Worm (Caenorhabditis elegans): ENCODE measurements around the gene myo-3.

Gene myo-3

ce11 chrV:12184308-12184999, 49.7 kb downstream of the myo-3 start, which contains the start of gene srd-4:
Gene srd-4, plus strand, starts transcription at chrV:12184949.
- no peak for TF ChIP-seq snpc-4 (tag; optimal IDR thresholded peaks at IDR 0.05)
- peak; percentile 39 for TF ChIP-seq lsy-2 (tag; optimal IDR thresholded peaks at IDR 0.05)
- TF ChIP-seq pha-4 (tag; optimal IDR thresholded peaks at IDR 0.05): peak; percentile 15

- TF ChIP-seq mep-1 (tag; optimal IDR thresholded peaks at IDR 0.05) (no peak), nhr-76 (tag; optimal IDR thresholded peaks at IDR 0.05) (no peak), nhr-2 (tag; optimal IDR thresholded peaks at IDR 0.05) (no peak), pha-4 (tag; optimal IDR thresholded peaks at IDR 0.05) (no peak), hlh-1 (tag; optimal IDR thresholded peaks at IDR 0.05) (no peak)
These were observed 50.3 kb downstream of the myo-3 start, which contains the start of gene usip-1 for ce11 chrV:12183854-12184253. Gene usip-1, minus strand, starts transcription at chrV:12184194.

- TF ChIP-seq unc-39 (tag; optimal IDR thresholded peaks at IDR 0.05) (no peak), lsy-2 (tag; optimal IDR thresholded peaks at IDR 0.05) (no peak), nhr-237 (tag; optimal IDR thresholded peaks at IDR 0.05) (no peak), cnd-1 (tag; optimal IDR thresholded peaks at IDR 0.05) (no peak), sptf-1 (tag; optimal IDR thresholded peaks at IDR 0.05) (no peak), sem-2 (GFP tag; optimal IDR thresholded peaks at IDR 0.05) (no peak), mab-5 (tag; optimal IDR thresholded peaks at IDR 0.05) (no peak), elt-1 (tag; optimal IDR thresholded peaks at IDR 0.05; ENCODE audit: borderline replicate concordance, insufficient read depth) (no peak), unc-120 (tag; optimal IDR thresholded peaks at IDR 0.05; ENCODE audit: poor library complexity, severe bottlenecking) (no peak), unc-62 (GFP tag; optimal IDR thresholded peaks at IDR 0.05) (no peak), nhr-76 (tag; optimal IDR thresholded peaks at IDR 0.05) (no peak), nhr-12 (tag; optimal IDR thresholded peaks at IDR 0.05) (no peak), mep-1 (tag; optimal IDR thresholded peaks at IDR 0.05) (no peak), mls-2 (tag; optimal IDR thresholded peaks at IDR 0.05) (no peak), bed-3 (GFP tag; optimal IDR thresholded peaks at IDR 0.05) (no peak), ztf-11 (tag; optimal IDR thresholded peaks at IDR 0.05) (no peak)
These were observed 52.8 kb downstream of the myo-3 start, which contains the start of gene elpc-3 for ce11 chrV:12181310-12181709. Gene elpc-3, minus strand, starts transcription at chrV:12181410.

ce11 chrV:12179338-12179737, 54.8 kb downstream of the myo-3 start, which contains the start of gene clec-224:
Gene clec-224, minus strand, starts transcription at chrV:12179438.
- TF ChIP-seq unc-120 (tag; optimal IDR thresholded peaks at IDR 0.05; ENCODE audit: poor library complexity, severe bottlenecking): no peak
- no peak for TF ChIP-seq unc-62 (GFP tag; optimal IDR thresholded peaks at IDR 0.05)
- TF ChIP-seq ham-2 (GFP tag; optimal IDR thresholded peaks at IDR 0.05): no peak
- no peak for TF ChIP-seq drap-1 (GFP tag; optimal IDR thresholded peaks at IDR 0.05)
- no peak for TF ChIP-seq ceh-43 (GFP tag; optimal IDR thresholded peaks at IDR 0.05)
- TF ChIP-seq lsy-2 (tag; optimal IDR thresholded peaks at IDR 0.05): no peak
- TF ChIP-seq ces-1 (GFP tag; optimal IDR thresholded peaks at IDR 0.05): no peak
- TF ChIP-seq lin-13 (tag; optimal IDR thresholded peaks at IDR 0.05): no peak
- TF ChIP-seq mls-2 (tag; optimal IDR thresholded peaks at IDR 0.05): no peak
- TF ChIP-seq nhr-76 (tag; optimal IDR thresholded peaks at IDR 0.05): no peak
- no peak for TF ChIP-seq flh-1 (GFP tag; optimal IDR thresholded peaks at IDR 0.05)
- TF ChIP-seq ceh-83 (GFP tag; optimal IDR thresholded peaks at IDR 0.05): no peak
- TF ChIP-seq sem-2 (GFP tag; optimal IDR thresholded peaks at IDR 0.05): no peak
